Fruit fly (Drosophila melanogaster) whole organism, wandering third instar larva: ENCODE data around the gene lin-52.
A peak's percentile ranks its signal among the peaks of the same experiment; 100 is the strongest.

ENCODE experiments used
- Abd-B ChIP-seq: fragments of >200 bp; optimal IDR thresholded peaks from 2 replicates; lab custom pipeline; 2017; ENCODE audit warnings: missing biosample characterization, missing genetic modification characterization
- CG32264 ChIP-seq: fragments of 200-800 bp; sonication (Bioruptor generic); optimal IDR thresholded peaks from 2 replicates; lab custom pipeline; 2016; ENCODE audit warnings: missing biosample characterization, missing genetic modification characterization
- CG9705 ChIP-seq: fragments of 200-800 bp; sonication (Bioruptor generic); optimal IDR thresholded peaks from 2 replicates; lab custom pipeline; 2018; ENCODE audit warnings: missing biosample characterization, mild to moderate bottlenecking, missing genetic modification characterization
- CrebA ChIP-seq: fragments of 200-800 bp; sonication (Bioruptor generic); optimal IDR thresholded peaks from 2 replicates; lab custom pipeline; 2016; ENCODE audit warnings: missing biosample characterization, mild to moderate bottlenecking, missing genetic modification characterization, borderline replicate concordance
- Dfd ChIP-seq: fragments of >200 bp; optimal IDR thresholded peaks from 2 replicates; lab custom pipeline; 2017; ENCODE audit warnings: missing biosample characterization, missing genetic modification characterization
- Dif ChIP-seq: fragments of 200-275, 200-300 bp; sonication (Bioruptor generic); optimal IDR thresholded peaks from 2 replicates; lab custom pipeline; 2018; ENCODE audit warnings: missing biosample characterization, missing genetic modification characterization; ENCODE audit not compliant: partially characterized antibody
- GATAd ChIP-seq: sonication (Bioruptor generic); optimal IDR thresholded peaks from 2 replicates; lab custom pipeline; 2016; ENCODE audit warnings: missing biosample characterization, missing genetic modification characterization
- HLH106 ChIP-seq: fragments of 200-800 bp; optimal IDR thresholded peaks from 3 replicates; lab custom pipeline; 2019; ENCODE audit warnings: missing biosample characterization, mild to moderate bottlenecking, missing genetic modification characterization, moderate library complexity
- Hnf4 ChIP-seq: fragments of 200-800 bp; sonication (Bioruptor generic); optimal IDR thresholded peaks from 2 replicates; lab custom pipeline; 2016; ENCODE audit warnings: missing biosample characterization, mild to moderate bottlenecking, missing genetic modification characterization
- Hr78 ChIP-seq: fragments of >200 bp; optimal IDR thresholded peaks from 2 replicates; lab custom pipeline; 2017; ENCODE audit warnings: missing biosample characterization, missing genetic modification characterization
- Hr83 ChIP-seq: fragments of 200-300 bp; sonication (Bioruptor generic); optimal IDR thresholded peaks from 2 replicates; lab custom pipeline; 2016; ENCODE audit warnings: missing biosample characterization, mild to moderate bottlenecking, missing genetic modification characterization, moderate library complexity; ENCODE audit not compliant: poor library complexity, severe bottlenecking
- Jra ChIP-seq: sonication (Bioruptor generic); optimal IDR thresholded peaks from 2 replicates; lab custom pipeline; 2016; ENCODE audit warnings: missing biosample characterization, missing genetic modification characterization
- Mio ChIP-seq: sonication (Bioruptor generic); optimal IDR thresholded peaks from 2 replicates; lab custom pipeline; 2016; ENCODE audit warnings: missing biosample characterization, missing genetic modification characterization
- Myc ChIP-seq: fragments of >200 bp; optimal IDR thresholded peaks from 2 replicates; lab custom pipeline; 2017
- N ChIP-seq: fragments of >200 bp; optimal IDR thresholded peaks from 2 replicates; lab custom pipeline; 2018; ENCODE audit warnings: missing biosample characterization, missing external identifiers, missing genetic modification characterization
- OdsH ChIP-seq: fragments of 200-800 bp; sonication (Bioruptor generic); optimal IDR thresholded peaks from 2 replicates; lab custom pipeline; 2016; ENCODE audit warnings: missing biosample characterization, mild to moderate bottlenecking, missing genetic modification characterization
- Rel ChIP-seq, 2 experiments: fragments of 200-800 bp; sonication (Bioruptor generic) in 1 of 2; optimal IDR thresholded peaks; 2 replicates in 1 of 2; 3 replicates in 1 of 2; lab custom pipeline; 2016 to 2019; ENCODE audit warnings: mild to moderate bottlenecking in 2 of 2, missing biosample characterization in 2 of 2, missing genetic modification characterization in 2 of 2, moderate library complexity in 1 of 2
- Sp1 ChIP-seq: fragments of 200-800 bp; sonication (Bioruptor generic); optimal IDR thresholded peaks from 3 replicates; lab custom pipeline; 2019; ENCODE audit warnings: missing biosample characterization, mild to moderate bottlenecking, missing genetic modification characterization, moderate library complexity
- Vsx2 ChIP-seq: fragments of 200-300, 225-300 bp; sonication (Bioruptor generic); optimal IDR thresholded peaks from 2 replicates; lab custom pipeline; 2018; ENCODE audit warnings: missing biosample characterization, missing genetic modification characterization; ENCODE audit not compliant: partially characterized antibody
- br ChIP-seq: fragments of 200-800 bp; sonication (Bioruptor generic); optimal IDR thresholded peaks from 2 replicates; lab custom pipeline; 2016; ENCODE audit warnings: missing biosample characterization, missing genetic modification characterization
- brk ChIP-seq: fragments of 200-800 bp; sonication (Bioruptor generic); optimal IDR thresholded peaks from 2 replicates; lab custom pipeline; 2016; ENCODE audit warnings: missing biosample characterization, mild to moderate bottlenecking, missing genetic modification characterization
- dl ChIP-seq, 2 experiments: fragments of 175-275, 200-275 bp in 1 of 2; fragments of 200-275 bp in 1 of 2; sonication (Bioruptor generic); optimal IDR thresholded peaks; lab custom pipeline; 2018; ENCODE audit warnings: mild to moderate bottlenecking in 2 of 2, missing biosample characterization in 2 of 2, missing genetic modification characterization in 2 of 2, moderate library complexity in 2 of 2; ENCODE audit not compliant: partially characterized antibody in 2 of 2, insufficient read depth in 1 of 2
- dmrt93B ChIP-seq: fragments of 200-800 bp; sonication (Bioruptor generic); optimal IDR thresholded peaks from 2 replicates; lab custom pipeline; 2018; ENCODE audit warnings: missing biosample characterization, mild to moderate bottlenecking, missing genetic modification characterization
- dsf ChIP-seq: sonication (Bioruptor generic); optimal IDR thresholded peaks from 2 replicates; lab custom pipeline; 2016; ENCODE audit warnings: missing biosample characterization, missing genetic modification characterization, borderline replicate concordance
- ey ChIP-seq: fragments of 200-800 bp; sonication (Bioruptor generic); optimal IDR thresholded peaks from 2 replicates; lab custom pipeline; 2016; ENCODE audit warnings: missing biosample characterization, missing genetic modification characterization
- foxo ChIP-seq, 2 experiments: fragments of 200-800 bp; sonication (Bioruptor generic); optimal IDR thresholded peaks; 2 replicates in 1 of 2; 3 replicates in 1 of 2; lab custom pipeline; 2016 to 2017; ENCODE audit warnings: missing biosample characterization in 2 of 2, missing genetic modification characterization in 2 of 2
- fru ChIP-seq: fragments of 200-800 bp; sonication (Bioruptor generic); optimal IDR thresholded peaks from 3 replicates; lab custom pipeline; 2016; ENCODE audit warnings: missing biosample characterization, mild to moderate bottlenecking, missing genetic modification characterization
- h ChIP-seq: fragments of 200-800 bp; sonication (Bioruptor generic); optimal IDR thresholded peaks from 3 replicates; lab custom pipeline; 2016; ENCODE audit warnings: missing biosample characterization, mild to moderate bottlenecking, missing genetic modification characterization
- jim ChIP-seq: fragments of 175-275, 200-325 bp; sonication (Bioruptor generic); optimal IDR thresholded peaks from 2 replicates; lab custom pipeline; 2016; ENCODE audit warnings: missing biosample characterization, mild to moderate bottlenecking, missing genetic modification characterization
- lola ChIP-seq: fragments of >200 bp; optimal IDR thresholded peaks from 2 replicates; lab custom pipeline; 2017; ENCODE audit warnings: missing biosample characterization, missing genetic modification characterization
- pan ChIP-seq: fragments of >200 bp; optimal IDR thresholded peaks from 2 replicates; lab custom pipeline; 2017
- psq ChIP-seq: fragments of 200-800 bp; sonication (Bioruptor generic); optimal IDR thresholded peaks from 3 replicates; lab custom pipeline; 2017; ENCODE audit warnings: missing biosample characterization, mild to moderate bottlenecking, missing genetic modification characterization, moderate library complexity
- rgr ChIP-seq: fragments of 200-800 bp; sonication (Bioruptor generic); optimal IDR thresholded peaks from 3 replicates; lab custom pipeline; 2016; ENCODE audit warnings: missing biosample characterization, mild to moderate bottlenecking, missing genetic modification characterization
- sage ChIP-seq: fragments of 200-800 bp; sonication (Bioruptor generic); optimal IDR thresholded peaks from 2 replicates; lab custom pipeline; 2016; ENCODE audit warnings: missing biosample characterization, mild to moderate bottlenecking, missing genetic modification characterization
- sv ChIP-seq: fragments of 200-800 bp; sonication (Bioruptor generic); optimal IDR thresholded peaks from 3 replicates; lab custom pipeline; 2016; ENCODE audit warnings: missing biosample characterization, missing genetic modification characterization
- tai ChIP-seq: sonication (Bioruptor generic); optimal IDR thresholded peaks from 2 replicates; lab custom pipeline; 2016; ENCODE audit warnings: missing biosample characterization, missing genetic modification characterization
- usp ChIP-seq: fragments of >200 bp; optimal IDR thresholded peaks from 2 replicates; lab custom pipeline; 2017; ENCODE audit warnings: missing biosample characterization, missing genetic modification characterization
- woc ChIP-seq: sonication (Bioruptor generic); optimal IDR thresholded peaks from 2 replicates; lab custom pipeline; 2016; ENCODE audit warnings: missing biosample characterization, mild to moderate bottlenecking, missing genetic modification characterization

Gene lin-52

DNA sequence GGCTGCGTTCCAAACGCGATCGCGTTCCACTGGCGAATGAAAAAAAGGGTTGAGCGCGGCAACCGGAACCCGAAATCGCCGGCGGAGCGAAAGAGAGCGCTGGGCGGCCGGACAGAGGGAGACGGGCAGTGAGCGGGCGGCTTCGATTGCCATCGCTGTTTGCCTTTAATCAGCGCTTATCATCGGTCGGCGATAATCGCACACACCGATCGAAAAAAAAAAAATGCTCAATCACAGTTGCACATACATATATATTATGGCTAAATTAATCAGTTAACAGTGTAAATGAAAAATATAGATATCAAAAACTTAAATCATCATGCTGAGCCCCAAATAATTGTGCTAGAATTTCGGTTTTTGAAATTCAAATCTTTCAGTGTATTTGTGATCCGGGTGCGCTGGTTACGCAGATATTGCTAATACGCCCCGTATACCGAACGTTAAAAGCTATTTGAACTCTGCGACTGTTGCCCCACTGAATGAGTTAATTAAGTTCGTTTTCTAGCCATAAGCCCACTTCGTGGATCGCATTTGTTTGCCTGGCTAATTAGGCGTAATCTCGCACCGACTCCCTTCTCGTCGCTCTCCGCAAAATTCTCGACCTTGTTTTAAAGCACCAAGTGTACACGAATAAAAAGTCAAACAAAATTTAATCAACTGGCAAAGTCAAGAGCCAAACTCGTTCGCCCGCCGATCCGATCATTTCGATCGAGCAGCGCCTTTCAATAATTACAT is 36.9 kb downstream of the lin-52 start, which contains the start of gene CG33080:
Gene CG33080, minus strand, starts transcription at position 38 of the 735 bp plus-strand sequence.
- TF ChIP-seq fru = peak; percentile 1
- TF ChIP-seq Hr78 (GFP tag; lab: Kevin White, UChicago) = no peak
- TF ChIP-seq Rel (GFP tag; optimal IDR thresholded peaks at IDR 0.05; lab: Kevin White, UChicago) = no peak
- TF ChIP-seq Rel (tag; optimal IDR thresholded peaks at IDR 0.05; lab: Kevin White, UChicago) = no peak
- TF ChIP-seq CG9705 = no peak
- TF ChIP-seq Mio (GFP tag; lab: Kevin White, UChicago) = no peak
- no peak for TF ChIP-seq CG32264
- TF ChIP-seq Myc (lab: Kevin White, UChicago) = no peak
- no peak for TF ChIP-seq Dif (GFP tag; lab: Kevin White, UChicago)
- TF ChIP-seq usp (GFP tag; lab: Kevin White, UChicago) = no peak
- TF ChIP-seq psq = no peak
- TF ChIP-seq Abd-B (GFP tag; lab: Kevin White, UChicago) = no peak
- TF ChIP-seq br = peak; percentile 15
- TF ChIP-seq Dfd (GFP tag; lab: Kevin White, UChicago) = no peak
- no peak for TF ChIP-seq dmrt93B
- no peak for TF ChIP-seq Jra (GFP tag; lab: Kevin White, UChicago)
- peak; percentile 27 for TF ChIP-seq Hnf4
- TF ChIP-seq foxo (GFP tag; optimal IDR thresholded peaks at IDR 0.05; lab: Kevin White, UChicago) = peak in 1 of 2 experiments; percentile 23
- TF ChIP-seq Vsx2 (GFP tag; lab: Kevin White, UChicago) = peak; percentile 97
- TF ChIP-seq OdsH (GFP tag; lab: Kevin White, UChicago) = no peak
- no peak for TF ChIP-seq CrebA (GFP tag; lab: Kevin White, UChicago)
- TF ChIP-seq jim = no peak
- no peak for TF ChIP-seq woc (GFP tag; lab: Kevin White, UChicago)
- no peak for TF ChIP-seq dsf (GFP tag; lab: Kevin White, UChicago)
- peak; percentile 7 for TF ChIP-seq HLH106 (tag; lab: Kevin White, UChicago)
- TF ChIP-seq Hr83 (GFP tag; lab: Kevin White, UChicago) = no peak
- peak; percentile 13 for TF ChIP-seq rgr
- no peak for TF ChIP-seq N (GFP tag; lab: Kevin White, UChicago)
- no peak for TF ChIP-seq ey (GFP tag; lab: Kevin White, UChicago)
- peak; percentile 55 for TF ChIP-seq h (GFP tag; lab: Kevin White, UChicago)
- TF ChIP-seq GATAd (GFP tag; lab: Kevin White, UChicago) = no peak

DNA sequence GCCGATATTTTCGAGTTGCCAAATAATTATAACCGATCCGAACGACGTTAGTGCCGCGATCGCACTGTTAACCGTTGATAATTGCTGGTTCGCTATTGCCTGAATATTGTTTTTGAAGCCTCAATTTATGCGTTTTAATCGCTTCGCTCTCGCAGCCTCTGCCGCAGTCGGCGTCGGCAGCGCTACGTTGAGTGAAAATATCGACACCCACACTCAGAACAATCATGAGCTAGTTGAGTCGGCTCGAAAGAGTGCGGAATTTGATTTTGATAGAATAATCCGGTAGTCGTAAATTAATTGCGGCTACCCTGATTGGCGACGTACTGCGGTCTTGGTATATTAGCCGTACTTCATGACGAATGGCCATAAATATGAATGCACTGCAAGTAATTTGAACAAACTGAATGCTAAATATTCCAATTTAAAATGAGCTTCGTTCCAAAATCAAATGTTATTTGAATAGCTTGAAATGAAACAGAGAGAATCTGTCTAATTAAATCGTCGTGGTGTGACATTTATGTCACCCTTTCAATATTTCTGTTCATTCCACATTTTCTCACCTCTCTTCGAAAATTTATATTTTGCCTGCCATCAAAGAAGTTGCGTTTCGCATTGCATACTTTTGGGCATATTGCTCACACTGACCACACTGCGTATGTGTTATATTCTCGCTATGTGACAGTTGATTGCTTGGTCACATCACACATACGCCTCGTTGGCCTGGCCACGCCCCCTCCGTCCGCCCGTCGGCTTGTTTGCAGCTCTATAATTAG is 39.1 kb downstream of the lin-52 start:
- TF ChIP-seq woc (GFP tag; lab: Kevin White, UChicago) (no peak), Mio (GFP tag; lab: Kevin White, UChicago) (no peak), sv (no peak), Dfd (GFP tag; lab: Kevin White, UChicago) (no peak), fru (peak; percentile 19), Abd-B (GFP tag; lab: Kevin White, UChicago) (no peak), GATAd (GFP tag; lab: Kevin White, UChicago) (no peak), Dif (GFP tag; lab: Kevin White, UChicago) (no peak), rgr (peak; percentile 22), Jra (GFP tag; lab: Kevin White, UChicago) (no peak), h (GFP tag; lab: Kevin White, UChicago) (peak; percentile 29), tai (GFP tag; lab: Kevin White, UChicago) (no peak), foxo (GFP tag; optimal IDR thresholded peaks at IDR 0.05; lab: Kevin White, UChicago) (peak in 1 of 2 experiments; percentile 34), pan (lab: Kevin White, UChicago) (no peak), Vsx2 (GFP tag; lab: Kevin White, UChicago) (no peak), dsf (GFP tag; lab: Kevin White, UChicago) (no peak), br (no peak), usp (GFP tag; lab: Kevin White, UChicago) (no peak), CG9705 (no peak), CG32264 (no peak), dl (GFP tag; optimal IDR thresholded peaks at IDR 0.05; lab: Kevin White, UChicago; ENCODE audit: insufficient read depth in 1 of 2, partially characterized antibody in 2 of 2) (no peak), Myc (lab: Kevin White, UChicago) (peak; percentile 45), Hnf4 (no peak), ey (GFP tag; lab: Kevin White, UChicago) (peak; percentile 11), psq (no peak), CrebA (GFP tag; lab: Kevin White, UChicago) (peak; percentile 46), sage (GFP tag; lab: Kevin White, UChicago) (no peak), N (GFP tag; lab: Kevin White, UChicago) (peak; percentile 35), Hr83 (GFP tag; lab: Kevin White, UChicago) (no peak), dmrt93B (no peak), Rel (GFP tag; optimal IDR thresholded peaks at IDR 0.05; lab: Kevin White, UChicago) (no peak), Rel (tag; optimal IDR thresholded peaks at IDR 0.05; lab: Kevin White, UChicago) (no peak), jim (no peak), OdsH (GFP tag; lab: Kevin White, UChicago) (no peak), brk (GFP tag; lab: Kevin White, UChicago) (no peak), lola (no peak), Sp1 (peak; percentile 38), HLH106 (tag; lab: Kevin White, UChicago) (no peak)
